Fruit fly (Drosophila melanogaster): ENCODE results near the gene Ucp4C.

The Ucp4C gene

dm6 chr2L:5979957-5980861, 11.8 kb downstream of the Ucp4C start (continued):
- TF ChIP-seq peb (GFP tag; IDR thresholded peaks at IDR 0.05): no peak
- TF ChIP-seq CG2875 (GFP tag; optimal IDR thresholded peaks at IDR 0.05): no peak
- TF ChIP-seq kay (GFP tag; optimal IDR thresholded peaks at IDR 0.05): peak; percentile 98
- TF ChIP-seq sug (tag; optimal IDR thresholded peaks at IDR 0.05): peak; percentile 99
- TF ChIP-seq pros (GFP tag; optimal IDR thresholded peaks at IDR 0.05): peak; percentile 91
- TF ChIP-seq tap (tag; optimal IDR thresholded peaks at IDR 0.05): peak; percentile 56
- no peak for TF ChIP-seq CG42726 (GFP tag; IDR thresholded peaks at IDR 0.05; ENCODE audit: partially characterized antibody)
- peak; percentile 64 for TF ChIP-seq CG6813 (GFP tag; optimal IDR thresholded peaks at IDR 0.05)
- peak; percentile 75 for TF ChIP-seq abd-A (tag; optimal IDR thresholded peaks at IDR 0.05)
- TF ChIP-seq Dfd (GFP tag; optimal IDR thresholded peaks at IDR 0.05): no peak
- no peak for TF ChIP-seq CG18476 (GFP tag; optimal IDR thresholded peaks at IDR 0.05)
- no peak for TF ChIP-seq CG2199 (GFP tag; IDR thresholded peaks at IDR 0.05)
- TF ChIP-seq GATAe (GFP tag; conservative IDR thresholded peaks at IDR 0.05): no peak
- TF ChIP-seq fd64A (GFP tag; optimal IDR thresholded peaks at IDR 0.05): no peak
- TF ChIP-seq CG11504 (tag; optimal IDR thresholded peaks at IDR 0.05): no peak
- TF ChIP-seq caup (GFP tag; optimal IDR thresholded peaks at IDR 0.05; ENCODE audit: severe bottlenecking): peak; percentile 19
- peak; percentile 32 for TF ChIP-seq nerfin-1 (tag; optimal IDR thresholded peaks at IDR 0.05)
- peak; percentile 65 for TF ChIP-seq CG6854 (GFP tag; optimal IDR thresholded peaks at IDR 0.05)
- no peak for TF ChIP-seq crc (GFP tag; optimal IDR thresholded peaks at IDR 0.05)
- TF ChIP-seq fu2 (GFP tag; optimal IDR thresholded peaks at IDR 0.05): no peak
- peak; percentile 21 for TF ChIP-seq Dad (GFP tag; optimal IDR thresholded peaks at IDR 0.05)
- TF ChIP-seq Xrp1 (GFP tag; IDR thresholded peaks at IDR 0.05): no peak
- TF ChIP-seq Meics (GFP tag; optimal IDR thresholded peaks at IDR 0.05): peak; percentile 23
- peak; percentile 40 for TF ChIP-seq CG15601 (tag; optimal IDR thresholded peaks at IDR 0.05)
- TF ChIP-seq CG7556 (GFP tag; optimal IDR thresholded peaks at IDR 0.05): no peak
- TF ChIP-seq CG6254 (GFP tag; optimal IDR thresholded peaks at IDR 0.05): no peak
- no peak for TF ChIP-seq inv (GFP tag; IDR thresholded peaks at IDR 0.05; ENCODE audit: partially characterized antibody)
- no peak for TF ChIP-seq slou (GFP tag; optimal IDR thresholded peaks at IDR 0.05)
- no peak for TF ChIP-seq zen2 (GFP tag; IDR thresholded peaks at IDR 0.05; ENCODE audit: partially characterized antibody)
- no peak for TF ChIP-seq CG10274 (GFP tag; optimal IDR thresholded peaks at IDR 0.05)
- no peak for TF ChIP-seq Hr78 (GFP tag; optimal IDR thresholded peaks at IDR 0.05)
- TF ChIP-seq Aef1 (GFP tag; IDR thresholded peaks at IDR 0.05): no peak
- no peak for TF ChIP-seq CG9437 (GFP tag; optimal IDR thresholded peaks at IDR 0.05)
- peak; percentile 92 for TF ChIP-seq CG1832 (GFP tag; optimal IDR thresholded peaks at IDR 0.05)
- TF ChIP-seq CG8290 (GFP tag; optimal IDR thresholded peaks at IDR 0.05): no peak
- TF ChIP-seq CG8290 (tag; optimal IDR thresholded peaks at IDR 0.05): peak in 1 of 2 experiments; percentile 70
- TF ChIP-seq Ptx1 (GFP tag; IDR thresholded peaks at IDR 0.05): no peak
- no peak for TF ChIP-seq CG6272 (GFP tag; IDR thresholded peaks at IDR 0.05)
- peak; percentile 26 for TF ChIP-seq zf30C (GFP tag; optimal IDR thresholded peaks at IDR 0.05)
- TF ChIP-seq croc (GFP tag; conservative IDR thresholded peaks at IDR 0.05): no peak
- TF ChIP-seq ci (GFP tag; IDR thresholded peaks at IDR 0.05): no peak
- no peak for TF ChIP-seq CoRest (tag; optimal IDR thresholded peaks at IDR 0.05)
- TF ChIP-seq ftz-f1 (GFP tag; optimal IDR thresholded peaks at IDR 0.05): peak; percentile 58
- no peak for TF ChIP-seq sna (GFP tag; IDR thresholded peaks at IDR 0.05; ENCODE audit: partially characterized antibody)
- TF ChIP-seq disco-r (GFP tag; optimal IDR thresholded peaks at IDR 0.05): no peak
- TF ChIP-seq z (GFP tag; IDR thresholded peaks at IDR 0.05): no peak
- TF ChIP-seq CG8944 (GFP tag; optimal IDR thresholded peaks at IDR 0.05): no peak
- TF ChIP-seq CG4707 (GFP tag; optimal IDR thresholded peaks at IDR 0.05): peak; percentile 11
